Worm (Caenorhabditis elegans) whole organism, L4 larva: ENCODE data around the gene syf-3.

Experiments
- R02D3.7 ChIP-seq: fragments of 150-350 bp; sonication (generic microtip); optimal IDR thresholded peaks from 3 replicates; lab custom pipeline; 2014; ENCODE audit warnings: missing biosample characterization, missing genetic modification characterization
- ZK546.5 ChIP-seq, 2 experiments: sonication (generic microtip); optimal IDR thresholded peaks; 2 replicates each; lab custom pipeline; 2017; ENCODE audit warnings: missing biosample characterization in 2 of 2, missing genetic modification characterization in 2 of 2
- hmg-1.1 ChIP-seq: fragments of 200-800 bp; sonication (Bioruptor generic); IDR thresholded peaks from 2 replicates; pipeline ENCODE4 v1.3.6; 2022; ENCODE audit warnings: missing genetic modification reagents, missing genetic modification characterization, missing compliant biosample characterization
- jun-1 ChIP-seq: fragments of 150-350 bp; optimal IDR thresholded peaks from 2 replicates; lab custom pipeline; 2014; ENCODE audit warnings: missing biosample characterization, missing genetic modification reagents, missing genetic modification characterization
- lin-13 ChIP-seq: fragments of 150-350 bp; optimal IDR thresholded peaks from 2 replicates; lab custom pipeline; 2014; ENCODE audit warnings: missing biosample characterization, missing genetic modification reagents, missing genetic modification characterization
- lin-39 ChIP-seq: fragments of 150-350 bp; optimal IDR thresholded peaks from 2 replicates; lab custom pipeline; 2014; ENCODE audit warnings: missing biosample characterization, missing genetic modification reagents, missing genetic modification characterization
- mdl-1 ChIP-seq, 2 experiments: fragments of 150-350 bp in 1 of 2; sonication (generic microtip) in 1 of 2; optimal IDR thresholded peaks; 2 replicates each; lab custom pipeline; 2014 to 2017; ENCODE audit warnings: missing biosample characterization in 2 of 2, missing genetic modification characterization in 2 of 2
- nhr-11 ChIP-seq: fragments of 150-350 bp; optimal IDR thresholded peaks from 2 replicates; lab custom pipeline; 2014; ENCODE audit warnings: missing biosample characterization, missing genetic modification characterization
- nhr-77 ChIP-seq: fragments of 150-350 bp; optimal IDR thresholded peaks from 2 replicates; lab custom pipeline; 2014; ENCODE audit warnings: missing biosample characterization, missing genetic modification characterization
- pqm-1 ChIP-seq: sonication (generic microtip); optimal IDR thresholded peaks from 2 replicates; lab custom pipeline; 2017; ENCODE audit warnings: missing biosample characterization, missing genetic modification characterization
- snpc-4 ChIP-seq: fragments of 150-350 bp; optimal IDR thresholded peaks from 2 replicates; lab custom pipeline; 2014; ENCODE audit warnings: missing biosample characterization, missing genetic modification characterization
- tra-1 ChIP-seq: fragments of 200-800 bp; sonication (Bioruptor generic); IDR thresholded peaks from 2 replicates; pipeline ENCODE4 v1.3.6; 2022; ENCODE audit warnings: missing genetic modification reagents, missing genetic modification characterization, missing compliant biosample characterization
- unc-62 ChIP-seq, 3 experiments: fragments of 150-350 bp in 1 of 3; sonication (generic microtip); optimal IDR thresholded peaks in 2 of 3; peaks in 1 of 3; 1 replicate in 1 of 3; 2 replicates in 2 of 3; lab custom pipeline; 2014 to 2017; ENCODE audit warnings: missing biosample characterization in 3 of 3, missing genetic modification characterization in 3 of 3, missing genetic modification reagents in 3 of 3, missing genotype in 1 of 3

DNA sequence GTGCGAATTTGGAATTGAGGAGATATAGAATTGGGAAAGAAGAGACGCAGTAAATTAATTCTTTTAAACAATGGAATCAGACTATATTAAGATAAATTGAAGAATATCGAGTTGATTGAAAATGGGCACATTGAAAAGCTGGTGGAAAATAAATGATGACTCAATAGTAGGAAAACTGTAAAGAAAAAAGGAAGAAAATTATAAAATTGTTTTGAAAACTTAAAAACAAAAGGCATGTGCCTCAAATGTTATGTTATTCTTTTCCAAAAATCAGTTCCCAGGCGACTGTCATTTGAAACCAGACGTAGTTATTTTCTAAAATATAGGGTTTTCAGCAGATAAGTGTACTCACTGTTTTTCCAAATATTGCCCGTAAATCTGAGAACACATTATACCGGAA is 19.9 kb upstream of the syf-3 start, which contains the start of gene C04E6.12:
- TF ChIP-seq unc-62 (GFP tag; optimal IDR thresholded peaks at IDR 0.05 in 1 of 2; lab: Kevin White, UChicago) (no peak), unc-62 (tag; optimal IDR thresholded peaks at IDR 0.05; lab: Kevin White, UChicago) (no peak), lin-39 (tag; lab: Kevin White, UChicago) (no peak), pqm-1 (no peak), jun-1 (tag; lab: Kevin White, UChicago) (no peak), nhr-11 (tag; lab: Kevin White, UChicago) (no peak), R02D3.7 (no peak), mdl-1 (tag; optimal IDR thresholded peaks at IDR 0.05; lab: Kevin White, UChicago) (no peak), nhr-77 (no peak), snpc-4 (tag; lab: Kevin White, UChicago) (no peak), lin-13 (GFP tag; lab: Kevin White, UChicago) (no peak), tra-1 (GFP tag; lab: Robert Waterston, UW) (no peak), ZK546.5 (tag; optimal IDR thresholded peaks at IDR 0.05; lab: Kevin White, UChicago) (no peak), hmg-1.1 (no peak)
